Worm (Caenorhabditis elegans) whole organism, young adult: ENCODE results near the gene nsph-3.2.

Experiments used
- T07F8.4 ChIP-seq: sonication (generic microtip); optimal IDR thresholded peaks from 2 replicates; lab custom pipeline; 2016; ENCODE audit warnings: mild to moderate bottlenecking, missing genetic modification characterization, moderate library complexity, missing compliant biosample characterization
- aptf-3 ChIP-seq: fragments of 200-800 bp; sonication (Bioruptor generic); IDR thresholded peaks from 2 replicates; pipeline ENCODE4 v1.3.6; 2022; ENCODE audit warnings: missing genetic modification characterization, missing compliant biosample characterization
- ets-4 ChIP-seq: fragments of 200-800 bp; sonication (Bioruptor generic); optimal IDR thresholded peaks from 2 replicates; lab custom pipeline; 2018; ENCODE audit warnings: mild to moderate bottlenecking, missing genetic modification characterization, missing compliant biosample characterization
- gei-17 ChIP-seq: fragments of 200-800 bp; sonication (Bioruptor generic); optimal IDR thresholded peaks from 2 replicates; lab custom pipeline; 2018; ENCODE audit warnings: mild to moderate bottlenecking, missing genetic modification characterization, missing compliant biosample characterization
- hlh-12 ChIP-seq: sonication (generic microtip); optimal IDR thresholded peaks from 2 replicates; lab custom pipeline; 2016; ENCODE audit warnings: missing genetic modification characterization, missing compliant biosample characterization
- lin-26 ChIP-seq: fragments of 200-800 bp; sonication (Bioruptor generic); IDR thresholded peaks from 2 replicates; pipeline ENCODE4 v1.3.6; 2022; ENCODE audit warnings: missing genetic modification reagents, missing genetic modification characterization, missing compliant biosample characterization
- lin-40 ChIP-seq: sonication (generic microtip); optimal IDR thresholded peaks from 2 replicates; lab custom pipeline; 2016; ENCODE audit warnings: missing genetic modification characterization, mild to moderate bottlenecking, missing compliant biosample characterization, missing genotype, missing genetic modification reagents
- madf-8 ChIP-seq: fragments of 200-800 bp; sonication (Bioruptor generic); conservative IDR thresholded peaks from 2 replicates; pipeline ENCODE4 v1.3.6; 2022; ENCODE audit warnings: missing genetic modification reagents, missing genetic modification characterization, missing compliant biosample characterization
- snpc-4 ChIP-seq, 5 experiments: fragments of 150-350 bp in 1 of 5; sonication (generic microtip) in 4 of 5; optimal IDR thresholded peaks; 2 replicates each; lab custom pipeline; 2014 to 2018; ENCODE audit warnings: missing genetic modification characterization in 5 of 5, missing biosample characterization in 3 of 5, antibody characterized with exemption in 2 of 5, mild to moderate bottlenecking in 2 of 5, missing compliant biosample characterization in 2 of 5, missing genotype in 2 of 5, moderate library complexity in 2 of 5, missing genetic modification reagents in 1 of 5
- zim-3 ChIP-seq: sonication (generic microtip); optimal IDR thresholded peaks from 2 replicates; lab custom pipeline; 2017; ENCODE audit warnings: mild to moderate bottlenecking, missing genetic modification characterization, moderate library complexity, missing compliant biosample characterization

ce11 chrIV:10096881-10097280 is 15.8 kb upstream of the nsph-3.2 start, which contains the start of gene dis-3:
- TF ChIP-seq snpc-4 (GFP tag; optimal IDR thresholded peaks at IDR 0.05; lab: Kevin White, UChicago) (no peak), snpc-4 (tag; optimal IDR thresholded peaks at IDR 0.05; lab: Kevin White, UChicago) (no peak), hlh-12 (tag; lab: Kevin White, UChicago) (no peak), lin-26 (GFP tag; lab: Robert Waterston, UW) (no peak), madf-8 (no peak), lin-40 (no peak), T07F8.4 (tag; lab: Kevin White, UChicago) (no peak), zim-3 (tag; lab: Kevin White, UChicago) (no peak), aptf-3 (GFP tag; lab: Robert Waterston, UW) (no peak), ets-4 (GFP tag; lab: Kevin White, UChicago) (no peak), gei-17 (no peak)
